Fruit fly (Drosophila melanogaster) whole organism, embryonic: ENCODE results near the gene Nsf2.
A peak's percentile ranks its signal among the peaks of the same experiment; 100 is the strongest.

Source experiments
- Abd-B ChIP-seq: fragments of 200-800 bp; sonication (Bioruptor generic); optimal IDR thresholded peaks from 2 replicates; lab custom pipeline; 2018; ENCODE audit warnings: missing biosample characterization, mild to moderate bottlenecking, missing genetic modification characterization, moderate library complexity
- CG11696 ChIP-seq: fragments of 200-800 bp; sonication (Bioruptor generic); IDR thresholded peaks from 2 replicates; pipeline ENCODE4 v1.3.6; 2022; ENCODE audit warnings: missing biosample characterization, missing genetic modification characterization
- CG12071 ChIP-seq: fragments of 200-800 bp; sonication (Bioruptor generic); optimal IDR thresholded peaks from 3 replicates; lab custom pipeline; 2018; ENCODE audit warnings: missing biosample characterization, mild to moderate bottlenecking, missing genetic modification characterization
- CG1233 ChIP-seq: fragments of 200-800 bp; sonication (Bioruptor generic); optimal IDR thresholded peaks from 4 replicates; lab custom pipeline; 2018; ENCODE audit warnings: missing biosample characterization, mild to moderate bottlenecking, missing genetic modification characterization
- CG12744 ChIP-seq: fragments of 200-800 bp; sonication (Bioruptor generic); optimal IDR thresholded peaks from 2 replicates; lab custom pipeline; 2016; ENCODE audit warnings: missing biosample characterization, missing genetic modification characterization
- CG12769 ChIP-seq: fragments of 200-800 bp; sonication (Bioruptor generic); optimal IDR thresholded peaks from 2 replicates; lab custom pipeline; 2019; ENCODE audit warnings: missing biosample characterization, mild to moderate bottlenecking, missing genetic modification characterization, moderate library complexity
- CG13123 ChIP-seq: fragments of 200-800 bp; sonication (Bioruptor generic); optimal IDR thresholded peaks from 2 replicates; lab custom pipeline; 2016; ENCODE audit warnings: missing biosample characterization, missing genetic modification characterization
- CG13287 ChIP-seq: fragments of 200-800 bp; sonication (Bioruptor generic); IDR thresholded peaks from 2 replicates; pipeline ENCODE4 v1.3.6; 2022; ENCODE audit warnings: missing biosample characterization, missing genetic modification characterization; ENCODE audit not compliant: partially characterized antibody
- CG13775 ChIP-seq: fragments of 200-800 bp; sonication (Bioruptor generic); optimal IDR thresholded peaks from 3 replicates; lab custom pipeline; 2017; ENCODE audit warnings: missing biosample characterization, mild to moderate bottlenecking, missing genetic modification characterization
- CG15073 ChIP-seq: fragments of 200-800 bp; sonication (Bioruptor generic); optimal IDR thresholded peaks from 2 replicates; lab custom pipeline; 2016; ENCODE audit warnings: missing biosample characterization, missing genetic modification characterization
- CG1602 ChIP-seq: fragments of 200-800 bp; sonication (Bioruptor generic); optimal IDR thresholded peaks from 3 replicates; lab custom pipeline; 2016; ENCODE audit warnings: missing biosample characterization, missing genetic modification characterization
- CG2120 ChIP-seq: fragments of 200-800 bp; sonication (Bioruptor generic); optimal IDR thresholded peaks from 3 replicates; lab custom pipeline; 2016; ENCODE audit warnings: missing biosample characterization, missing genetic modification characterization
- CG2889 ChIP-seq: fragments of 200-800 bp; sonication (Bioruptor generic); IDR thresholded peaks from 3 replicates; pipeline ENCODE4 v1.3.6; 2022; ENCODE audit warnings: missing biosample characterization, missing genetic modification characterization
- CG3065 ChIP-seq: fragments of 200-800 bp; sonication (Bioruptor generic); optimal IDR thresholded peaks from 2 replicates; lab custom pipeline; 2016; ENCODE audit warnings: missing biosample characterization, missing genetic modification characterization
- CG31441 ChIP-seq: fragments of 200-800 bp; sonication (Bioruptor generic); IDR thresholded peaks from 2 replicates; pipeline ENCODE4 v1.3.6; 2022; ENCODE audit warnings: missing biosample characterization, missing genetic modification characterization
- CG5953 ChIP-seq: fragments of 200-800 bp; sonication (Bioruptor generic); IDR thresholded peaks from 2 replicates; pipeline ENCODE4 v1.3.6; 2022; ENCODE audit warnings: missing biosample characterization, missing genetic modification characterization
- CG9727 ChIP-seq: fragments of 200-800 bp; sonication (Bioruptor generic); optimal IDR thresholded peaks from 3 replicates; lab custom pipeline; 2017; ENCODE audit warnings: missing biosample characterization, mild to moderate bottlenecking, missing genetic modification characterization
- CG9797 ChIP-seq: fragments of 200-800 bp; sonication (Bioruptor generic); optimal IDR thresholded peaks from 3 replicates; lab custom pipeline; 2018; ENCODE audit warnings: missing biosample characterization, mild to moderate bottlenecking, missing genetic modification characterization
- Chrac-16 ChIP-seq: fragments of 200-800 bp; sonication (Bioruptor generic); optimal IDR thresholded peaks from 3 replicates; lab custom pipeline; 2016; ENCODE audit warnings: missing biosample characterization, missing genetic modification characterization
- CrebB ChIP-seq: fragments of 200-800 bp; sonication (Bioruptor generic); optimal IDR thresholded peaks from 3 replicates; lab custom pipeline; 2018; ENCODE audit warnings: missing biosample characterization, mild to moderate bottlenecking, missing genetic modification characterization
- D19B ChIP-seq: fragments of 200-800 bp; sonication (Bioruptor generic); optimal IDR thresholded peaks from 2 replicates; lab custom pipeline; 2017; ENCODE audit warnings: missing biosample characterization, mild to moderate bottlenecking, missing genetic modification characterization
- Gsc ChIP-seq: fragments of 200-800 bp; sonication (Bioruptor generic); IDR thresholded peaks from 2 replicates; pipeline ENCODE4 v1.3.6; 2022; ENCODE audit warnings: missing biosample characterization, missing genetic modification characterization
- Gug ChIP-seq: fragments of 200-800 bp; sonication (Bioruptor generic); IDR thresholded peaks from 4 replicates; pipeline ENCODE4 v1.3.6; 2022; ENCODE audit warnings: missing biosample characterization, missing genetic modification characterization
- Hsf ChIP-seq: fragments of 200-800 bp; sonication (Bioruptor generic); optimal IDR thresholded peaks from 3 replicates; lab custom pipeline; 2016; ENCODE audit warnings: missing biosample characterization, missing genetic modification characterization
- Myb ChIP-seq: fragments of 200-800 bp; sonication (Bioruptor generic); optimal IDR thresholded peaks from 2 replicates; lab custom pipeline; 2016; ENCODE audit warnings: missing biosample characterization, missing genetic modification characterization
- Scr ChIP-seq: fragments of 200-800 bp; sonication (Bioruptor generic); IDR thresholded peaks from 2 replicates; pipeline ENCODE4 v1.3.6; 2022; ENCODE audit warnings: missing biosample characterization, missing genetic modification characterization; ENCODE audit not compliant: partially characterized antibody
- Sin3A ChIP-seq: fragments of >200 bp; optimal IDR thresholded peaks from 2 replicates; lab custom pipeline; 2018
- Taf1 ChIP-seq: fragments of 200-800 bp; sonication (Bioruptor generic); IDR thresholded peaks from 2 replicates; pipeline ENCODE4 v1.3.6; 2022; ENCODE audit warnings: missing biosample characterization, missing genetic modification characterization
- amos ChIP-seq: fragments of 200-800 bp; sonication (Bioruptor generic); IDR thresholded peaks from 2 replicates; pipeline ENCODE4 v1.3.6; 2022; ENCODE audit warnings: missing biosample characterization, missing genetic modification characterization; ENCODE audit not compliant: partially characterized antibody
- ash1 ChIP-seq: fragments of 200-800 bp; sonication (Bioruptor generic); optimal IDR thresholded peaks from 2 replicates; lab custom pipeline; 2018; ENCODE audit warnings: missing biosample characterization, mild to moderate bottlenecking, missing genetic modification characterization
- ato ChIP-seq: fragments of 200-800 bp; sonication (Bioruptor generic); IDR thresholded peaks from 2 replicates; pipeline ENCODE4 v1.3.6; 2022; ENCODE audit warnings: missing biosample characterization, missing genetic modification characterization; ENCODE audit not compliant: partially characterized antibody
- bsh ChIP-seq, 2 experiments: fragments of 200-800 bp; sonication (Bioruptor generic); optimal IDR thresholded peaks; 2 replicates each; lab custom pipeline; 2017 to 2018; ENCODE audit warnings: mild to moderate bottlenecking in 2 of 2, missing biosample characterization in 2 of 2, missing genetic modification characterization in 2 of 2, moderate library complexity in 1 of 2
- cad ChIP-seq: fragments of >200 bp; optimal IDR thresholded peaks from 2 replicates; lab custom pipeline; 2017; ENCODE audit warnings: missing biosample characterization, missing genetic modification characterization
- crp ChIP-seq, 2 experiments: fragments of 200-800 bp; sonication (Bioruptor generic); optimal IDR thresholded peaks; 2 replicates in 1 of 2; 3 replicates in 1 of 2; lab custom pipeline; 2017; ENCODE audit warnings: missing biosample characterization in 2 of 2, missing genetic modification characterization in 2 of 2, mild to moderate bottlenecking in 1 of 2, moderate library complexity in 1 of 2
- dmrt11E ChIP-seq: fragments of 200-800 bp; sonication (Bioruptor generic); optimal IDR thresholded peaks from 3 replicates; lab custom pipeline; 2018; ENCODE audit warnings: missing biosample characterization, mild to moderate bottlenecking, missing genetic modification characterization, moderate library complexity
- dmrt99B ChIP-seq: fragments of 200-800 bp; sonication (Bioruptor generic); optimal IDR thresholded peaks from 2 replicates; lab custom pipeline; 2018; ENCODE audit warnings: missing biosample characterization, mild to moderate bottlenecking, missing genetic modification characterization, moderate library complexity
- eyg ChIP-seq: fragments of 200-800 bp; sonication (Bioruptor generic); optimal IDR thresholded peaks from 3 replicates; lab custom pipeline; 2016; ENCODE audit warnings: missing biosample characterization, missing genetic modification characterization
- gcm ChIP-seq: fragments of 200-800 bp; sonication (Bioruptor generic); optimal IDR thresholded peaks from 2 replicates; lab custom pipeline; 2019; ENCODE audit warnings: missing biosample characterization, mild to moderate bottlenecking, missing genetic modification characterization, moderate library complexity
- gfzf ChIP-seq: fragments of 200-800 bp; sonication (Bioruptor generic); optimal IDR thresholded peaks from 2 replicates; lab custom pipeline; 2016; ENCODE audit warnings: missing biosample characterization, mild to moderate bottlenecking, missing genetic modification characterization, moderate library complexity
- jumu ChIP-seq: fragments of 200-800 bp; sonication (Bioruptor generic); optimal IDR thresholded peaks from 3 replicates; lab custom pipeline; 2016; ENCODE audit warnings: missing biosample characterization, missing genetic modification characterization
- lilli ChIP-seq: fragments of 200-800 bp; sonication (Bioruptor generic); optimal IDR thresholded peaks from 3 replicates; lab custom pipeline; 2016; ENCODE audit warnings: missing biosample characterization, missing genetic modification characterization
- maf-S ChIP-seq: fragments of 200-800 bp; sonication (Bioruptor generic); optimal IDR thresholded peaks from 2 replicates; lab custom pipeline; 2016; ENCODE audit warnings: missing biosample characterization, missing genetic modification characterization
- mld ChIP-seq: fragments of 200-800 bp; sonication (Bioruptor generic); IDR thresholded peaks from 3 replicates; pipeline ENCODE4 v1.3.6; 2022; ENCODE audit warnings: missing biosample characterization, missing genetic modification characterization; ENCODE audit not compliant: partially characterized antibody
- oc ChIP-seq: fragments of 200-800 bp; sonication (Bioruptor generic); optimal IDR thresholded peaks from 2 replicates; lab custom pipeline; 2018; ENCODE audit warnings: missing biosample characterization, mild to moderate bottlenecking, missing genetic modification characterization, moderate library complexity
- org-1 ChIP-seq: fragments of 200-800 bp; sonication (Bioruptor generic); optimal IDR thresholded peaks from 2 replicates; lab custom pipeline; 2017; ENCODE audit warnings: missing biosample characterization, missing genetic modification characterization
- pita ChIP-seq: fragments of 200-800 bp; sonication (Bioruptor generic); optimal IDR thresholded peaks from 2 replicates; lab custom pipeline; 2017; ENCODE audit warnings: missing biosample characterization, mild to moderate bottlenecking, missing genetic modification characterization
- scrt ChIP-seq: fragments of 200-800 bp; sonication (Bioruptor generic); optimal IDR thresholded peaks from 2 replicates; lab custom pipeline; 2018; ENCODE audit warnings: missing biosample characterization, mild to moderate bottlenecking, missing genetic modification characterization, moderate library complexity
- shn ChIP-seq: fragments of 200-800 bp; sonication (Bioruptor generic); optimal IDR thresholded peaks from 3 replicates; lab custom pipeline; 2016; ENCODE audit warnings: missing biosample characterization, missing genetic modification characterization
- sisA ChIP-seq: fragments of 200-800 bp; sonication (Bioruptor generic); IDR thresholded peaks from 2 replicates; pipeline ENCODE4 v1.3.6; 2022; ENCODE audit warnings: missing biosample characterization, missing genetic modification characterization
- usp ChIP-seq: fragments of >200 bp; optimal IDR thresholded peaks from 2 replicates; lab custom pipeline; 2017; ENCODE audit warnings: missing biosample characterization, missing genetic modification characterization
- z ChIP-seq: fragments of 200-800 bp; sonication (Bioruptor generic); IDR thresholded peaks from 3 replicates; pipeline ENCODE4 v1.3.6; 2022; ENCODE audit warnings: missing biosample characterization, missing genetic modification characterization
- zf30C ChIP-seq: fragments of 200-800 bp; sonication (Bioruptor generic); optimal IDR thresholded peaks from 3 replicates; lab custom pipeline; 2018; ENCODE audit warnings: missing biosample characterization, mild to moderate bottlenecking, missing genetic modification characterization

The Nsf2 gene

dm6 chr3R:13884929-13885328, 47.1 kb upstream of the Nsf2 start (continued):
- no peak for TF ChIP-seq gcm (GFP tag; lab: Kevin White, UChicago)
- TF ChIP-seq zf30C (GFP tag; lab: Kevin White, UChicago) = no peak
- TF ChIP-seq CG1602 (GFP tag; lab: Kevin White, UChicago) = no peak
- TF ChIP-seq CG9727 (GFP tag; lab: Kevin White, UChicago) = peak; percentile 27
- no peak for TF ChIP-seq ato (GFP tag; lab: Robert Waterston, UW)
- TF ChIP-seq CG13775 (GFP tag; lab: Kevin White, UChicago) = no peak
- no peak for TF ChIP-seq usp (GFP tag; lab: Kevin White, UChicago)
- no peak for TF ChIP-seq Hsf (GFP tag; lab: Kevin White, UChicago)
- no peak for TF ChIP-seq CG12769 (tag; lab: Kevin White, UChicago)
- no peak for TF ChIP-seq CG2120
- TF ChIP-seq Gug (GFP tag; lab: Robert Waterston, UW) = no peak
- no peak for TF ChIP-seq scrt (GFP tag; lab: Kevin White, UChicago)
- no peak for TF ChIP-seq CG9797 (GFP tag; lab: Kevin White, UChicago)
- TF ChIP-seq mld = no peak
- TF ChIP-seq Chrac-16 = peak; percentile 27
- peak in 1 of 2 experiments; percentile 64 for TF ChIP-seq bsh (GFP tag; optimal IDR thresholded peaks at IDR 0.05; lab: Kevin White, UChicago)
- TF ChIP-seq eyg = no peak
- no peak for TF ChIP-seq CG5953
- TF ChIP-seq CrebB (tag; lab: Kevin White, UChicago) = no peak
- TF ChIP-seq Taf1 (GFP tag; lab: Robert Waterston, UW) = no peak
- TF ChIP-seq ash1 (GFP tag; lab: Kevin White, UChicago) = no peak
- no peak for TF ChIP-seq oc (tag; lab: Kevin White, UChicago)
- no peak for TF ChIP-seq Scr (GFP tag; lab: Robert Waterston, UW)
- TF ChIP-seq CG13287 (GFP tag; lab: Robert Waterston, UW) = no peak
- TF ChIP-seq CG1233 (GFP tag; lab: Kevin White, UChicago) = no peak
- no peak for TF ChIP-seq z
- no peak for TF ChIP-seq CG2889
- TF ChIP-seq shn (GFP tag; lab: Kevin White, UChicago) = no peak
- no peak for TF ChIP-seq lilli
- TF ChIP-seq amos (GFP tag; lab: Robert Waterston, UW) = no peak
- TF ChIP-seq Abd-B = peak; percentile 30
- TF ChIP-seq Myb (GFP tag; lab: Kevin White, UChicago) = no peak
- no peak for TF ChIP-seq CG13123 (GFP tag; lab: Kevin White, UChicago)
- TF ChIP-seq pita = no peak
- no peak for TF ChIP-seq jumu (GFP tag; lab: Kevin White, UChicago)
- TF ChIP-seq gfzf (GFP tag; lab: Kevin White, UChicago) = no peak
- no peak for TF ChIP-seq Gsc
- TF ChIP-seq CG31441 (GFP tag; lab: Robert Waterston, UW) = 0 out of 2 replicates have a peak, but pooled peaks have one; percentile 30
- TF ChIP-seq crp (GFP tag; optimal IDR thresholded peaks at IDR 0.05; lab: Kevin White, UChicago) = no peak
- TF ChIP-seq sisA (GFP tag; lab: Robert Waterston, UW) = 0 out of 2 replicates have a peak, but pooled peaks have one; percentile 6
- TF ChIP-seq CG12071 (GFP tag; lab: Kevin White, UChicago) = no peak
- TF ChIP-seq Sin3A (lab: Kevin White, UChicago) = no peak
- TF ChIP-seq dmrt11E (tag; lab: Kevin White, UChicago) = peak; percentile 66
- TF ChIP-seq CG12744 = no peak
- TF ChIP-seq dmrt99B (tag; lab: Kevin White, UChicago) = peak; percentile 18
- TF ChIP-seq CG3065 (GFP tag; lab: Kevin White, UChicago) = no peak
- no peak for TF ChIP-seq CG15073 (GFP tag; lab: Kevin White, UChicago)
- no peak for TF ChIP-seq CG11696 (GFP tag; lab: Robert Waterston, UW)
- no peak for TF ChIP-seq cad (GFP tag; lab: Kevin White, UChicago)
- TF ChIP-seq org-1 (GFP tag; lab: Kevin White, UChicago) = no peak
- TF ChIP-seq maf-S = no peak
- no peak for TF ChIP-seq D19B (GFP tag; lab: Kevin White, UChicago)
